Fruit fly (Drosophila melanogaster) whole organism, prepupa: ENCODE measurements around the gene CG33284.

ENCODE experiments used
- Blimp-1 ChIP-seq: fragments of 200-800 bp; sonication (Bioruptor generic); optimal IDR thresholded peaks from 3 replicates; lab custom pipeline; 2017; ENCODE audit warnings: missing biosample characterization, missing genetic modification characterization, mild to moderate bottlenecking, moderate library complexity, missing genetic modification reagents
- CG10631 ChIP-seq: fragments of 200-800 bp; sonication (Bioruptor generic); optimal IDR thresholded peaks from 2 replicates; lab custom pipeline; 2016; ENCODE audit warnings: missing biosample characterization, missing genetic modification characterization
- CG10669 ChIP-seq: fragments of 200-800 bp; sonication (Bioruptor generic); optimal IDR thresholded peaks from 3 replicates; lab custom pipeline; 2018; ENCODE audit warnings: missing biosample characterization, mild to moderate bottlenecking, missing genetic modification characterization, moderate library complexity
- CG11294 ChIP-seq: fragments of 200-800 bp; sonication (Bioruptor generic); IDR thresholded peaks from 2 replicates; pipeline ENCODE4 v1.3.6; 2022; ENCODE audit warnings: missing biosample characterization, missing genetic modification characterization
- CG11762 ChIP-seq: fragments of 200-800 bp; sonication (Bioruptor generic); optimal IDR thresholded peaks from 3 replicates; lab custom pipeline; 2016; ENCODE audit warnings: missing biosample characterization, missing genetic modification characterization; ENCODE audit not compliant: insufficient read depth
- CG11902 ChIP-seq: fragments of 200-800 bp; sonication (Bioruptor generic); optimal IDR thresholded peaks from 3 replicates; lab custom pipeline; 2016; ENCODE audit warnings: missing biosample characterization, missing genetic modification characterization
- CG15336 ChIP-seq: fragments of 200-800 bp; sonication (Bioruptor generic); IDR thresholded peaks from 2 replicates; pipeline ENCODE4 v1.3.6; 2022; ENCODE audit warnings: missing biosample characterization, missing genetic modification characterization
- CG1621 ChIP-seq: fragments of 200-800 bp; sonication (Bioruptor generic); optimal IDR thresholded peaks from 3 replicates; lab custom pipeline; 2018; ENCODE audit warnings: missing biosample characterization, mild to moderate bottlenecking, missing genetic modification characterization
- CG3032 ChIP-seq: fragments of 200-800 bp; optimal IDR thresholded peaks from 2 replicates; lab custom pipeline; 2019; ENCODE audit warnings: missing biosample characterization, mild to moderate bottlenecking, missing genetic modification characterization, moderate library complexity
- CG31627 ChIP-seq: fragments of 200-800 bp; sonication (Bioruptor generic); optimal IDR thresholded peaks from 3 replicates; lab custom pipeline; 2016; ENCODE audit warnings: missing biosample characterization, missing genetic modification characterization
- CG32006 ChIP-seq: fragments of 200-800 bp; sonication (Bioruptor generic); optimal IDR thresholded peaks from 3 replicates; lab custom pipeline; 2017; ENCODE audit warnings: missing biosample characterization, mild to moderate bottlenecking, missing genetic modification characterization
- CG3919 ChIP-seq: fragments of 200-800 bp; sonication (Bioruptor generic); optimal IDR thresholded peaks from 3 replicates; lab custom pipeline; 2016; ENCODE audit warnings: missing biosample characterization, missing genetic modification characterization
- CG6163 ChIP-seq: fragments of 200-800 bp; sonication (Bioruptor generic); IDR thresholded peaks from 3 replicates; pipeline ENCODE4 v1.3.6; 2022; ENCODE audit warnings: missing biosample characterization, missing genetic modification characterization
- CG6792 ChIP-seq: fragments of 200-800 bp; sonication (Bioruptor generic); optimal IDR thresholded peaks from 3 replicates; lab custom pipeline; 2016; ENCODE audit warnings: missing biosample characterization, missing genetic modification characterization
- CG6808 ChIP-seq: fragments of 200-800 bp; sonication (Bioruptor generic); optimal IDR thresholded peaks from 3 replicates; lab custom pipeline; 2017; ENCODE audit warnings: missing biosample characterization, missing genetic modification characterization, mild to moderate bottlenecking, moderate library complexity, missing genetic modification reagents
- CG7368 ChIP-seq: fragments of 200-800 bp; sonication (Bioruptor generic); optimal IDR thresholded peaks from 3 replicates; lab custom pipeline; 2016; ENCODE audit warnings: missing biosample characterization, missing genetic modification characterization
- CG8632 ChIP-seq: fragments of 200-800 bp; sonication (Bioruptor generic); optimal IDR thresholded peaks from 3 replicates; lab custom pipeline; 2016; ENCODE audit warnings: missing biosample characterization, missing genetic modification characterization
- Eip78C ChIP-seq: fragments of 200-800 bp; sonication (Bioruptor generic); peaks from one replicate; lab custom pipeline; 2016; ENCODE audit warnings: missing biosample characterization, missing genetic modification characterization
- Eip93F ChIP-seq: fragments of 200-800 bp; sonication (Bioruptor generic); optimal IDR thresholded peaks from 2 replicates; lab custom pipeline; 2016; ENCODE audit warnings: missing biosample characterization, mild to moderate bottlenecking, missing genetic modification characterization
- Ets21C ChIP-seq: fragments of 200-800 bp; sonication (Bioruptor generic); optimal IDR thresholded peaks from 3 replicates; lab custom pipeline; 2016; ENCODE audit warnings: missing biosample characterization, missing genetic modification characterization
- Ets96B ChIP-seq: fragments of 200-800 bp; optimal IDR thresholded peaks from 2 replicates; lab custom pipeline; 2019; ENCODE audit warnings: missing biosample characterization, mild to moderate bottlenecking, missing genetic modification characterization, moderate library complexity
- Hr38 ChIP-seq: sonication (Bioruptor generic); optimal IDR thresholded peaks from 2 replicates; lab custom pipeline; 2016; ENCODE audit warnings: missing biosample characterization, missing genetic modification characterization
- Hr39 ChIP-seq: fragments of 200-800 bp; sonication (Bioruptor generic); optimal IDR thresholded peaks from 2 replicates; lab custom pipeline; 2016; ENCODE audit warnings: missing biosample characterization, missing genetic modification characterization
- Hr4 ChIP-seq: fragments of 200-800 bp; sonication (Bioruptor generic); optimal IDR thresholded peaks from 3 replicates; lab custom pipeline; 2016; ENCODE audit warnings: missing biosample characterization, missing genetic modification characterization
- Met ChIP-seq: fragments of 200-800 bp; sonication (Bioruptor generic); optimal IDR thresholded peaks from 3 replicates; lab custom pipeline; 2016; ENCODE audit warnings: missing biosample characterization, missing genetic modification characterization
- OdsH ChIP-seq: fragments of 200-800 bp; sonication (Bioruptor generic); optimal IDR thresholded peaks from 3 replicates; lab custom pipeline; 2016; ENCODE audit warnings: missing biosample characterization, missing genetic modification characterization
- Smox ChIP-seq: fragments of 200-800 bp; sonication (Bioruptor generic); optimal IDR thresholded peaks from 3 replicates; lab custom pipeline; 2016; ENCODE audit warnings: missing biosample characterization, missing genetic modification characterization
- Sox102F ChIP-seq: fragments of 200-800 bp; sonication (Bioruptor generic); optimal IDR thresholded peaks from 2 replicates; lab custom pipeline; 2016; ENCODE audit warnings: missing biosample characterization, mild to moderate bottlenecking, missing genetic modification characterization
- achi ChIP-seq: fragments of 200-800 bp; sonication (Bioruptor generic); optimal IDR thresholded peaks from 3 replicates; lab custom pipeline; 2016; ENCODE audit warnings: missing biosample characterization, missing genetic modification characterization
- acj6 ChIP-seq: fragments of 200-800 bp; sonication (Bioruptor generic); optimal IDR thresholded peaks from 3 replicates; lab custom pipeline; 2016; ENCODE audit warnings: missing biosample characterization, missing genetic modification characterization
- cyc ChIP-seq: fragments of 200-800 bp; sonication (Bioruptor generic); optimal IDR thresholded peaks from 3 replicates; lab custom pipeline; 2016; ENCODE audit warnings: missing biosample characterization, missing genetic modification characterization
- dac ChIP-seq: fragments of 200-800 bp; sonication (Bioruptor generic); optimal IDR thresholded peaks from 2 replicates; lab custom pipeline; 2017; ENCODE audit warnings: missing biosample characterization, mild to moderate bottlenecking, missing genetic modification characterization
- dsx ChIP-seq: fragments of 200-800 bp; optimal IDR thresholded peaks from 3 replicates; lab custom pipeline; 2019; ENCODE audit warnings: missing biosample characterization, mild to moderate bottlenecking, missing genetic modification characterization, moderate library complexity; ENCODE audit not compliant: poor library complexity, severe bottlenecking
- eg ChIP-seq: fragments of 200-800 bp; sonication (Bioruptor generic); IDR thresholded peaks from 3 replicates; pipeline ENCODE4 v1.3.6; 2022; ENCODE audit warnings: missing biosample characterization, missing genetic modification characterization
- esn ChIP-seq: fragments of 200-800 bp; sonication (Bioruptor generic); optimal IDR thresholded peaks from 2 replicates; lab custom pipeline; 2016; ENCODE audit warnings: missing biosample characterization, mild to moderate bottlenecking, missing genetic modification characterization, moderate library complexity
- fd59A ChIP-seq: fragments of 200-800 bp; sonication (Bioruptor generic); optimal IDR thresholded peaks from 2 replicates; lab custom pipeline; 2017; ENCODE audit warnings: missing biosample characterization, mild to moderate bottlenecking, missing genetic modification characterization, missing genetic modification reagents
- fd85E ChIP-seq: fragments of 200-800 bp; sonication (Bioruptor generic); optimal IDR thresholded peaks from 3 replicates; lab custom pipeline; 2016; ENCODE audit warnings: missing biosample characterization, missing genetic modification characterization
- fkh ChIP-seq: fragments of 200-800 bp; sonication (Bioruptor generic); optimal IDR thresholded peaks from 3 replicates; lab custom pipeline; 2017; ENCODE audit warnings: missing biosample characterization, mild to moderate bottlenecking, missing genetic modification characterization, moderate library complexity
- lz ChIP-seq: fragments of 200-800 bp; sonication (Bioruptor generic); optimal IDR thresholded peaks from 3 replicates; lab custom pipeline; 2016; ENCODE audit warnings: missing biosample characterization, missing genetic modification characterization
- net ChIP-seq: fragments of 200-800 bp; sonication (Bioruptor generic); optimal IDR thresholded peaks from 3 replicates; lab custom pipeline; 2016; ENCODE audit warnings: missing biosample characterization, missing genetic modification characterization
- salr ChIP-seq, 2 experiments: fragments of 200-800 bp; sonication (Bioruptor generic); optimal IDR thresholded peaks; 3 replicates each; lab custom pipeline; 2016 to 2018; ENCODE audit warnings: missing biosample characterization in 2 of 2, missing genetic modification characterization in 2 of 2, mild to moderate bottlenecking in 1 of 2
- spab ChIP-seq: fragments of 200-800 bp; sonication (Bioruptor generic); optimal IDR thresholded peaks from 2 replicates; lab custom pipeline; 2017; ENCODE audit warnings: missing biosample characterization, mild to moderate bottlenecking, missing genetic modification characterization, missing genetic modification reagents
- ss ChIP-seq, 2 experiments: fragments of 200-800 bp; sonication (Bioruptor generic); optimal IDR thresholded peaks; 2 replicates in 1 of 2; 3 replicates in 1 of 2; lab custom pipeline; 2017 to 2018; ENCODE audit warnings: mild to moderate bottlenecking in 2 of 2, missing biosample characterization in 2 of 2, missing genetic modification characterization in 2 of 2, moderate library complexity in 1 of 2
- svp ChIP-seq: fragments of 200-800 bp; sonication (Bioruptor generic); peaks from one replicate; lab custom pipeline; 2016; ENCODE audit warnings: missing biosample characterization, missing genetic modification characterization
- topi ChIP-seq: fragments of 200-800 bp; sonication (Bioruptor generic); optimal IDR thresholded peaks from 3 replicates; lab custom pipeline; 2016; ENCODE audit warnings: missing biosample characterization, missing genetic modification characterization
- vri ChIP-seq: fragments of 200-800 bp; sonication (Bioruptor generic); optimal IDR thresholded peaks from 3 replicates; lab custom pipeline; 2016; ENCODE audit warnings: missing biosample characterization, mild to moderate bottlenecking, missing genetic modification characterization

Gene CG33284

dm6 chr3L:21171905-21172304, 48.4 kb downstream of the CG33284 start, which contains the start of gene Ac78C (continued):
- TF ChIP-seq dac (GFP tag; lab: Kevin White, UChicago) (peak; percentile 85), OdsH (GFP tag; lab: Kevin White, UChicago) (peak; percentile 86), CG6792 (GFP tag; lab: Kevin White, UChicago) (peak; percentile 85), acj6 (GFP tag; lab: Kevin White, UChicago) (peak; percentile 82), CG6163 (GFP tag; lab: Robert Waterston, UW) (peak; percentile 92), vri (peak; percentile 73), net (GFP tag; lab: Kevin White, UChicago) (peak; percentile 87), lz (GFP tag; lab: Kevin White, UChicago) (peak; percentile 87), fd59A (GFP tag; lab: Kevin White, UChicago) (peak; percentile 63), eg (GFP tag; lab: Robert Waterston, UW) (peak; percentile 91), CG31627 (peak; percentile 86), fd85E (GFP tag; lab: Kevin White, UChicago) (peak; percentile 67), CG3032 (tag; lab: Kevin White, UChicago) (peak; percentile 81), CG10669 (GFP tag; lab: Kevin White, UChicago) (peak; percentile 79), salr (GFP tag; optimal IDR thresholded peaks at IDR 0.05; lab: Kevin White, UChicago) (peak; percentile 24 to 59)

- TF ChIP-seq fkh, result peak; percentile 1
- TF ChIP-seq CG11762 (GFP tag; lab: Kevin White, UChicago), result peak; percentile 55
- peak; percentile 39 for TF ChIP-seq dac (GFP tag; lab: Kevin White, UChicago)
- TF ChIP-seq CG8632 (GFP tag; lab: Kevin White, UChicago), result peak; percentile 76
- TF ChIP-seq Hr39, result peak; percentile 79
- TF ChIP-seq CG10669 (GFP tag; lab: Kevin White, UChicago), result peak; percentile 71
- peak; percentile 78 for TF ChIP-seq cyc (GFP tag; lab: Kevin White, UChicago)
- TF ChIP-seq Sox102F (GFP tag; lab: Kevin White, UChicago), result peak; percentile 76
- TF ChIP-seq dsx (GFP tag; lab: Kevin White, UChicago), result peak; percentile 69
- peak; percentile 88 for TF ChIP-seq CG6163 (GFP tag; lab: Robert Waterston, UW)
- TF ChIP-seq Eip78C (GFP tag; lab: Kevin White, UChicago), result peak; percentile 95
- peak; percentile 83 for TF ChIP-seq topi (GFP tag; lab: Kevin White, UChicago)
- TF ChIP-seq CG31627, result peak; percentile 85
- peak; percentile 38 for TF ChIP-seq CG11902
- TF ChIP-seq Blimp-1 (GFP tag; lab: Kevin White, UChicago), result peak; percentile 59
- TF ChIP-seq achi (GFP tag; lab: Kevin White, UChicago), result peak; percentile 75
- peak; percentile 85 for TF ChIP-seq lz (GFP tag; lab: Kevin White, UChicago)
- TF ChIP-seq CG7368 (GFP tag; lab: Kevin White, UChicago), result peak; percentile 57
- TF ChIP-seq Smox (GFP tag; lab: Kevin White, UChicago), result peak; percentile 83
- peak; percentile 93 for TF ChIP-seq svp (GFP tag; lab: Kevin White, UChicago)
- no peak for TF ChIP-seq Hr38 (GFP tag; lab: Kevin White, UChicago)
- TF ChIP-seq CG6808 (GFP tag; lab: Kevin White, UChicago), result no peak
- TF ChIP-seq Ets96B (tag; lab: Kevin White, UChicago), result peak; percentile 89
- peak; percentile 64 for TF ChIP-seq CG1621 (tag; lab: Kevin White, UChicago)
- peak; percentile 91 for TF ChIP-seq CG15336 (GFP tag; lab: Robert Waterston, UW)
- no peak for TF ChIP-seq Eip93F (GFP tag; lab: Kevin White, UChicago)
- TF ChIP-seq CG10631 (GFP tag; lab: Kevin White, UChicago), result peak; percentile 79
- TF ChIP-seq spab (GFP tag; lab: Kevin White, UChicago), result peak; percentile 43
- TF ChIP-seq ss (GFP tag; optimal IDR thresholded peaks at IDR 0.05; lab: Kevin White, UChicago), result peak in 1 of 2 experiments; percentile 9
- TF ChIP-seq eg (GFP tag; lab: Robert Waterston, UW), result peak; percentile 95
- TF ChIP-seq esn (GFP tag; lab: Kevin White, UChicago), result peak; percentile 90
- peak; percentile 81 for TF ChIP-seq acj6 (GFP tag; lab: Kevin White, UChicago)
- TF ChIP-seq CG3919 (GFP tag; lab: Kevin White, UChicago), result peak; percentile 61
- peak; percentile 87 for TF ChIP-seq CG11294
- peak; percentile 79 for TF ChIP-seq CG3032 (tag; lab: Kevin White, UChicago)
- TF ChIP-seq Ets21C (GFP tag; lab: Kevin White, UChicago), result peak; percentile 76
- TF ChIP-seq Hr4 (GFP tag; lab: Kevin White, UChicago), result peak; percentile 83
- peak; percentile 80 for TF ChIP-seq CG32006 (GFP tag; lab: Kevin White, UChicago)
- TF ChIP-seq net (GFP tag; lab: Kevin White, UChicago), result peak; percentile 70
- TF ChIP-seq Met, result peak; percentile 86
These were observed 49.1 kb downstream of the CG33284 start, which contains the start of the genes chb and AsnS for dm6 chr3L:21172527-21173253. Gene chb (plus strand): TSS chr3L:21172853. Gene AsnS (plus strand): TSS chr3L:21173118.
